Worm (Caenorhabditis elegans) whole organism, late embryonic: ENCODE results near the gene C05D9.3.

Experiments
- C38D4.7 ChIP-seq: fragments of 200-800 bp; sonication (Bioruptor generic); optimal IDR thresholded peaks from 2 replicates; lab custom pipeline; 2018; ENCODE audit warnings: mild to moderate bottlenecking, missing genetic modification characterization, moderate library complexity, missing compliant biosample characterization
- F13H6.1 ChIP-seq: sonication (generic microtip); optimal IDR thresholded peaks from 2 replicates; lab custom pipeline; 2016; ENCODE audit warnings: missing genetic modification characterization, missing compliant biosample characterization
- K02D7.2 ChIP-seq: sonication (generic microtip); optimal IDR thresholded peaks from 2 replicates; lab custom pipeline; 2017; ENCODE audit warnings: mild to moderate bottlenecking, missing genetic modification characterization, missing compliant biosample characterization
- K09A11.1 ChIP-seq: sonication (generic microtip); optimal IDR thresholded peaks from 2 replicates; lab custom pipeline; 2017; ENCODE audit warnings: antibody characterized with exemption, mild to moderate bottlenecking, missing genetic modification characterization, missing compliant biosample characterization; ENCODE audit not compliant: insufficient read depth
- ama-1 ChIP-seq: fragments of 150-350 bp; optimal IDR thresholded peaks from 2 replicates; lab custom pipeline; 2014
- ceh-18 ChIP-seq: sonication (generic microtip); optimal IDR thresholded peaks from 2 replicates; lab custom pipeline; 2016; ENCODE audit warnings: missing genetic modification characterization, missing compliant biosample characterization
- ceh-34 ChIP-seq: sonication (generic microtip); optimal IDR thresholded peaks from 2 replicates; lab custom pipeline; 2016; ENCODE audit warnings: mild to moderate bottlenecking, missing genetic modification characterization, missing compliant biosample characterization
- ceh-9 ChIP-seq: sonication (generic microtip); optimal IDR thresholded peaks from 2 replicates; lab custom pipeline; 2016; ENCODE audit warnings: mild to moderate bottlenecking, missing genetic modification characterization, inconsistent platforms, missing compliant biosample characterization
- elt-2 ChIP-seq: sonication (generic microtip); optimal IDR thresholded peaks from 2 replicates; lab custom pipeline; 2016; ENCODE audit warnings: missing genetic modification reagents, missing genetic modification characterization, missing compliant biosample characterization
- ets-4 ChIP-seq: sonication (generic microtip); optimal IDR thresholded peaks from 2 replicates; lab custom pipeline; 2016; ENCODE audit warnings: missing genetic modification characterization, missing compliant biosample characterization
- fkh-10 ChIP-seq: fragments of 150-350 bp; optimal IDR thresholded peaks from 2 replicates; lab custom pipeline; 2014; ENCODE audit warnings: missing biosample characterization, missing genetic modification reagents, missing genetic modification characterization
- nhr-11 ChIP-seq: fragments of 150-350 bp; optimal IDR thresholded peaks from 2 replicates; lab custom pipeline; 2014; ENCODE audit warnings: missing biosample characterization, missing genetic modification characterization
- odd-2 ChIP-seq: sonication (generic microtip); optimal IDR thresholded peaks from 2 replicates; lab custom pipeline; 2017; ENCODE audit warnings: antibody characterized with exemption, mild to moderate bottlenecking, missing genetic modification characterization, missing compliant biosample characterization
- sox-2 ChIP-seq: fragments of 200-800 bp; sonication (Bioruptor generic); IDR thresholded peaks from 2 replicates; pipeline ENCODE4 v1.3.6; 2022; ENCODE audit warnings: missing genetic modification reagents, missing genetic modification characterization, missing compliant biosample characterization

DNA sequence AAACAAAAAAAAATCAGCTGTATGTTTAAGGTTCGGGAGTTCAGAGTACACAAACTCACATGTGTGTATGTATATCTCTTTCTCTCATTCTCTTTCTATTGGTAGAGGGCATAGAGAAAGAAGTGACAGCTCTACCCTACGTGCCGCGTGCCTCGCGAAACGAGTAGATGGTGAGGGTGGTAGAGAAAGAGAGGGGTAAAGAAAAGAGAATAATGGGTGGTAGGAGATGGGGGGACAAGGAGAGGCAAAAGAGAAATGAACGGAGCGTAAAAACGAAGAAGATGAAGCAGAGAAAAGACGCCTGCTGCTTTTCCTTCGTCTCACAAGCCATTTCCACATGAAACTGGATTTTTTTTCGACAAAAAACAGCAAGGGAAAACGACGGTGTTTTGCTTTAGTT lies 18.5 kb upstream of the C05D9.3 start:
- peak; percentile 91 for TF ChIP-seq ceh-34 (tag; lab: Kevin White, UChicago)
- peak; percentile 35 for TF ChIP-seq elt-2 (tag; lab: Kevin White, UChicago)
- TF ChIP-seq ceh-9: no peak
- peak; percentile 64 for TF ChIP-seq ets-4 (tag; lab: Kevin White, UChicago)
- peak; percentile 70 for TF ChIP-seq sox-2 (GFP tag; lab: Robert Waterston, UW)
- no peak for TF ChIP-seq odd-2
- TF ChIP-seq C38D4.7 (GFP tag; lab: Kevin White, UChicago): no peak
- TF ChIP-seq fkh-10 (GFP tag; lab: Kevin White, UChicago): no peak
- TF ChIP-seq F13H6.1 (tag; lab: Kevin White, UChicago): peak; percentile 85
- TF ChIP-seq K09A11.1 (tag; lab: Kevin White, UChicago): peak; percentile 7
- no peak for TF ChIP-seq nhr-11 (tag; lab: Kevin White, UChicago)
- peak; percentile 99 for TF ChIP-seq ceh-18 (tag; lab: Kevin White, UChicago)
- no peak for TF ChIP-seq K02D7.2 (tag; lab: Kevin White, UChicago)
- TF ChIP-seq ama-1 (lab: Kevin White, UChicago): no peak
